Fruit fly (Drosophila melanogaster) whole organism, embryonic: ENCODE results near the gene mfr.

Experiments
- Abd-B ChIP-seq: fragments of 200-800 bp; sonication (Bioruptor generic); optimal IDR thresholded peaks from 2 replicates; lab custom pipeline; 2018; ENCODE audit warnings: missing biosample characterization, mild to moderate bottlenecking, missing genetic modification characterization, moderate library complexity
- Antp ChIP-seq: fragments of 200-800 bp; sonication (Bioruptor generic); optimal IDR thresholded peaks from 3 replicates; lab custom pipeline; 2016; ENCODE audit warnings: missing biosample characterization, missing genetic modification characterization
- CG10366 ChIP-seq: fragments of 200-800 bp; sonication (Bioruptor generic); IDR thresholded peaks from 2 replicates; pipeline ENCODE4 v1.3.6; 2022; ENCODE audit warnings: missing biosample characterization, missing genetic modification characterization
- CG12071 ChIP-seq: fragments of 200-800 bp; sonication (Bioruptor generic); optimal IDR thresholded peaks from 3 replicates; lab custom pipeline; 2018; ENCODE audit warnings: missing biosample characterization, mild to moderate bottlenecking, missing genetic modification characterization
- CG12299 ChIP-seq: fragments of 200-800 bp; sonication (Bioruptor generic); optimal IDR thresholded peaks from 2 replicates; lab custom pipeline; 2018; ENCODE audit warnings: missing biosample characterization, mild to moderate bottlenecking, missing genetic modification characterization
- CG12659 ChIP-seq: fragments of 200-800 bp; sonication (Bioruptor generic); optimal IDR thresholded peaks from 3 replicates; lab custom pipeline; 2017; ENCODE audit warnings: mild to moderate bottlenecking, missing biosample characterization, missing genetic modification reagents, missing genetic modification characterization
- CG14050 ChIP-seq: fragments of 200-800 bp; sonication (Bioruptor generic); IDR thresholded peaks from 3 replicates; pipeline ENCODE4 v1.3.6; 2022; ENCODE audit warnings: missing biosample characterization, missing genetic modification characterization
- CG15269 ChIP-seq: fragments of 200-800 bp; sonication (Bioruptor generic); optimal IDR thresholded peaks from 2 replicates; lab custom pipeline; 2018; ENCODE audit warnings: missing biosample characterization, mild to moderate bottlenecking, missing genetic modification characterization, moderate library complexity
- CG15601 ChIP-seq: fragments of 200-800 bp; sonication (Bioruptor generic); optimal IDR thresholded peaks from 3 replicates; lab custom pipeline; 2019; ENCODE audit warnings: missing biosample characterization, mild to moderate bottlenecking, missing genetic modification characterization, moderate library complexity
- CG1603 ChIP-seq: fragments of 200-800 bp; sonication (Bioruptor generic); optimal IDR thresholded peaks from 2 replicates; lab custom pipeline; 2019; ENCODE audit warnings: missing biosample characterization, mild to moderate bottlenecking, missing genetic modification characterization, moderate library complexity
- CG16813 ChIP-seq: fragments of 200-800 bp; sonication (Bioruptor generic); IDR thresholded peaks from 3 replicates; pipeline ENCODE4 v1.3.6; 2022; ENCODE audit warnings: missing biosample characterization, missing genetic modification characterization; ENCODE audit not compliant: partially characterized antibody
- CG17328 ChIP-seq: fragments of 200-800 bp; sonication (Bioruptor generic); IDR thresholded peaks from 2 replicates; pipeline ENCODE4 v1.3.6; 2022; ENCODE audit warnings: missing biosample characterization, missing genetic modification characterization
- CG17361 ChIP-seq: fragments of 200-800 bp; sonication (Bioruptor generic); IDR thresholded peaks from 3 replicates; pipeline ENCODE4 v1.3.6; 2022; ENCODE audit warnings: missing biosample characterization, missing genetic modification characterization
- CG17612 ChIP-seq: fragments of 200-800 bp; sonication (Bioruptor generic); IDR thresholded peaks from 2 replicates; pipeline ENCODE4 v1.3.6; 2022; ENCODE audit warnings: missing biosample characterization, missing genetic modification characterization
- CG18476 ChIP-seq: fragments of 200-800 bp; sonication (Bioruptor generic); optimal IDR thresholded peaks from 2 replicates; lab custom pipeline; 2016; ENCODE audit warnings: missing biosample characterization, mild to moderate bottlenecking, missing genetic modification characterization
- CG30020 ChIP-seq: fragments of 200-800 bp; optimal IDR thresholded peaks from 2 replicates; lab custom pipeline; 2019; ENCODE audit warnings: missing biosample characterization, mild to moderate bottlenecking, missing genetic modification characterization, moderate library complexity
- CG33213 ChIP-seq: fragments of 200-800 bp; sonication (Bioruptor generic); optimal IDR thresholded peaks from 3 replicates; lab custom pipeline; 2016; ENCODE audit warnings: missing biosample characterization, missing genetic modification characterization
- CG4730 ChIP-seq: fragments of 200-800 bp; sonication (Bioruptor generic); IDR thresholded peaks from 2 replicates; pipeline ENCODE4 v1.3.6; 2022; ENCODE audit warnings: missing biosample characterization, missing genetic modification characterization
- CG4854 ChIP-seq: fragments of 200-800 bp; sonication (Bioruptor generic); optimal IDR thresholded peaks from 2 replicates; lab custom pipeline; 2016; ENCODE audit warnings: missing biosample characterization, missing genetic modification characterization, inconsistent platforms
- CG7271 ChIP-seq: fragments of 200-800 bp; sonication (Bioruptor generic); optimal IDR thresholded peaks from 2 replicates; lab custom pipeline; 2018; ENCODE audit warnings: missing biosample characterization, mild to moderate bottlenecking, missing genetic modification characterization, moderate library complexity
- CG8478 ChIP-seq: fragments of >200 bp; optimal IDR thresholded peaks from 2 replicates; lab custom pipeline; 2018
- CG9609 ChIP-seq: fragments of 200-800 bp; sonication (Bioruptor generic); optimal IDR thresholded peaks from 3 replicates; lab custom pipeline; 2016; ENCODE audit warnings: missing biosample characterization, missing genetic modification characterization
- D19A ChIP-seq: fragments of 200-800 bp; optimal IDR thresholded peaks from 3 replicates; lab custom pipeline; 2019; ENCODE audit warnings: missing biosample characterization, mild to moderate bottlenecking, missing genetic modification characterization, moderate library complexity
- Dfd ChIP-seq, 2 experiments: fragments of >200 bp; optimal IDR thresholded peaks; 2 replicates each; lab custom pipeline; 2017; ENCODE audit warnings: missing biosample characterization in 2 of 2, missing genetic modification characterization in 2 of 2
- Ets97D ChIP-seq: fragments of 200-800 bp; sonication (Bioruptor generic); optimal IDR thresholded peaks from 3 replicates; lab custom pipeline; 2016; ENCODE audit warnings: missing biosample characterization, missing genetic modification characterization
- Hand ChIP-seq: fragments of 200-800 bp; sonication (Bioruptor generic); optimal IDR thresholded peaks from 2 replicates; lab custom pipeline; 2017; ENCODE audit warnings: mild to moderate bottlenecking, missing biosample characterization, missing genetic modification reagents, missing genetic modification characterization
- Hmr ChIP-seq: fragments of 200-800 bp; sonication (Bioruptor generic); optimal IDR thresholded peaks from 3 replicates; lab custom pipeline; 2017; ENCODE audit warnings: mild to moderate bottlenecking, missing biosample characterization, missing genetic modification reagents, missing genetic modification characterization
- Hr39 ChIP-seq: fragments of >200 bp; optimal IDR thresholded peaks from 2 replicates; lab custom pipeline; 2017
- MBD-R2 ChIP-seq: fragments of 200-800 bp; sonication (Bioruptor generic); IDR thresholded peaks from 2 replicates; pipeline ENCODE4 v1.3.6; 2022; ENCODE audit warnings: missing biosample characterization, missing genetic modification characterization
- Meics ChIP-seq: fragments of 200-800 bp; sonication (Bioruptor generic); optimal IDR thresholded peaks from 2 replicates; lab custom pipeline; 2017; ENCODE audit warnings: missing biosample characterization, mild to moderate bottlenecking, missing genetic modification characterization
- Myb ChIP-seq: fragments of 200-800 bp; sonication (Bioruptor generic); optimal IDR thresholded peaks from 2 replicates; lab custom pipeline; 2016; ENCODE audit warnings: missing biosample characterization, missing genetic modification characterization
- Side ChIP-seq: fragments of 200-800 bp; sonication (Bioruptor generic); optimal IDR thresholded peaks from 2 replicates; lab custom pipeline; 2016; ENCODE audit warnings: missing biosample characterization, missing genetic modification characterization
- Stat92E ChIP-seq, 3 experiments: fragments of >200 bp in 2 of 3; fragments of 200-800 bp in 1 of 3; sonication (Bioruptor generic) in 1 of 3; optimal IDR thresholded peaks; 2 replicates each; lab custom pipeline; 2017 to 2019; ENCODE audit warnings: missing biosample characterization in 3 of 3, missing genetic modification characterization in 3 of 3, mild to moderate bottlenecking in 1 of 3, moderate library complexity in 1 of 3
- aop ChIP-seq: fragments of 200-800 bp; sonication (Bioruptor generic); IDR thresholded peaks from 2 replicates; pipeline ENCODE4 v1.3.6; 2022; ENCODE audit warnings: missing biosample characterization, missing genetic modification characterization
- ara ChIP-seq: fragments of 200-800 bp; sonication (Bioruptor generic); IDR thresholded peaks from 2 replicates; pipeline ENCODE4 v1.3.6; 2022; ENCODE audit warnings: missing biosample characterization, missing genetic modification characterization
- bowl ChIP-seq: fragments of 200-800 bp; sonication (Bioruptor generic); IDR thresholded peaks from 2 replicates; pipeline ENCODE4 v1.3.6; 2022; ENCODE audit warnings: missing biosample characterization, missing genetic modification characterization
- emc ChIP-seq: fragments of 200-800 bp; sonication (Bioruptor generic); optimal IDR thresholded peaks from 2 replicates; lab custom pipeline; 2016; ENCODE audit warnings: missing biosample characterization, missing genetic modification characterization
- h ChIP-seq: fragments of >200 bp; optimal IDR thresholded peaks from 2 replicates; lab custom pipeline; 2017
- hbn ChIP-seq: fragments of 200-800 bp; sonication (Bioruptor generic); IDR thresholded peaks from 2 replicates; pipeline ENCODE4 v1.3.6; 2022; ENCODE audit warnings: missing biosample characterization, missing genetic modification characterization; ENCODE audit not compliant: partially characterized antibody
- otp ChIP-seq: fragments of 200-800 bp; sonication (Bioruptor generic); IDR thresholded peaks from 3 replicates; pipeline ENCODE4, ENCODE4 v1.3.6; 2022; ENCODE audit warnings: missing biosample characterization, missing genetic modification characterization
- pnt ChIP-seq: fragments of 200-800 bp; sonication (Bioruptor generic); optimal IDR thresholded peaks from 3 replicates; lab custom pipeline; 2016; ENCODE audit warnings: missing biosample characterization, missing genetic modification characterization
- prd ChIP-seq, 3 experiments: fragments of >200 bp in 2 of 3; fragments of 200-800 bp in 1 of 3; sonication (Bioruptor generic) in 1 of 3; optimal IDR thresholded peaks in 2 of 3; IDR thresholded peaks in 1 of 3; 2 replicates in 2 of 3; 3 replicates in 1 of 3; pipeline versions ENCODE4 v1.3.6 to Lab custom; 2017 to 2022; ENCODE audit warnings: missing biosample characterization in 1 of 3, missing genetic modification characterization in 1 of 3
- pum ChIP-seq: fragments of 200-800 bp; sonication (Bioruptor generic); optimal IDR thresholded peaks from 2 replicates; lab custom pipeline; 2016; ENCODE audit warnings: missing biosample characterization, missing genetic modification characterization
- run ChIP-seq: fragments of 200-800 bp; sonication (Bioruptor generic); optimal IDR thresholded peaks from 3 replicates; lab custom pipeline; 2018; ENCODE audit warnings: missing biosample characterization, mild to moderate bottlenecking, missing genetic modification characterization
- sens ChIP-seq: fragments of 200-800 bp; sonication (Bioruptor generic); peaks from one replicate; lab custom pipeline; 2016; ENCODE audit warnings: missing biosample characterization, missing genetic modification characterization
- sima ChIP-seq: fragments of 200-800 bp; sonication (Bioruptor generic); optimal IDR thresholded peaks from 2 replicates; lab custom pipeline; 2016; ENCODE audit warnings: missing biosample characterization, missing genetic modification characterization
- sna ChIP-seq: fragments of 200-800 bp; sonication (Bioruptor generic); IDR thresholded peaks from 2 replicates; pipeline ENCODE4 v1.3.6; 2022; ENCODE audit warnings: missing biosample characterization, missing genetic modification characterization; ENCODE audit not compliant: partially characterized antibody
- tna ChIP-seq: fragments of 200-800 bp; sonication (Bioruptor generic); IDR thresholded peaks from 2 replicates; pipeline ENCODE4 v1.3.6; 2022; ENCODE audit warnings: missing biosample characterization, missing genetic modification characterization; ENCODE audit not compliant: partially characterized antibody
- vfl ChIP-seq: fragments of 200-800 bp; sonication (Bioruptor generic); optimal IDR thresholded peaks from 2 replicates; lab custom pipeline; 2016; ENCODE audit warnings: missing biosample characterization, missing genetic modification characterization
- zf30C ChIP-seq: fragments of 200-800 bp; sonication (Bioruptor generic); optimal IDR thresholded peaks from 3 replicates; lab custom pipeline; 2018; ENCODE audit warnings: missing biosample characterization, mild to moderate bottlenecking, missing genetic modification characterization
- zfh1 ChIP-seq: fragments of 200-800 bp; sonication (Bioruptor generic); IDR thresholded peaks from 3 replicates; pipeline ENCODE4 v1.3.6; 2022; ENCODE audit warnings: missing biosample characterization, missing genetic modification characterization
- zfh2 ChIP-seq: fragments of 200-800 bp; sonication (Bioruptor generic); optimal IDR thresholded peaks from 2 replicates; lab custom pipeline; 2016; ENCODE audit warnings: missing biosample characterization, missing genetic modification characterization

Gene mfr

dm6 chr3L:8865185-8865584, 47.3 kb downstream of the mfr start (continued):
- TF ChIP-seq CG15269 (peak; percentile 34), run (no peak), prd (optimal IDR thresholded peaks at IDR 0.05; lab: Kevin White, UChicago) (no peak), prd (GFP tag; IDR thresholded peaks at IDR 0.05; lab: Robert Waterston, UW) (peak; percentile 47; the same call in 2 of the 3 replicates), Hmr (GFP tag; lab: Kevin White, UChicago) (no peak), CG30020 (no peak), CG17328 (GFP tag; lab: Robert Waterston, UW) (no peak), CG17612 (GFP tag; lab: Robert Waterston, UW) (no peak), Abd-B (GFP tag; lab: Kevin White, UChicago) (no peak), Hr39 (no peak), CG10366 (GFP tag; lab: Robert Waterston, UW) (no peak), pnt (GFP tag; lab: Kevin White, UChicago) (no peak), Dfd (GFP tag; optimal IDR thresholded peaks at IDR 0.05; lab: Kevin White, UChicago) (no peak), otp (GFP tag; lab: Robert Waterston, UW) (0 out of 3 replicates have a peak, but pooled peaks have one; percentile 17), sima (no peak), CG4854 (GFP tag; lab: Kevin White, UChicago) (no peak), CG33213 (GFP tag; lab: Kevin White, UChicago) (no peak), zfh1 (GFP tag; lab: Robert Waterston, UW) (no peak), hbn (no peak), CG12071 (GFP tag; lab: Kevin White, UChicago) (peak; percentile 12), Meics (no peak), CG12659 (GFP tag; lab: Kevin White, UChicago) (no peak), tna (no peak), Myb (no peak), CG16813 (GFP tag; lab: Robert Waterston, UW) (no peak), aop (GFP tag; lab: Robert Waterston, UW) (no peak), bowl (GFP tag; lab: Robert Waterston, UW) (no peak), Side (GFP tag; lab: Kevin White, UChicago) (no peak), zf30C (no peak), CG9609 (no peak), CG12299 (tag; lab: Kevin White, UChicago) (no peak), Antp (GFP tag; lab: Kevin White, UChicago) (peak; percentile 14), CG4730 (GFP tag; lab: Robert Waterston, UW) (0 out of 2 replicates have a peak, but pooled peaks have one; percentile 26), zfh2 (no peak), MBD-R2 (GFP tag; lab: Robert Waterston, UW) (no peak), CG18476 (no peak), vfl (GFP tag; lab: Kevin White, UChicago) (no peak), sna (GFP tag; lab: Robert Waterston, UW) (no peak), CG15601 (tag; lab: Kevin White, UChicago) (no peak), D19A (tag; lab: Kevin White, UChicago) (no peak), ara (peak; percentile 33; the same call in 1 of the 2 replicates), CG1603 (peak; percentile 51), emc (no peak), h (no peak), pum (GFP tag; lab: Kevin White, UChicago) (no peak), CG17361 (GFP tag; lab: Robert Waterston, UW) (no peak), Stat92E (GFP tag; optimal IDR thresholded peaks at IDR 0.05; lab: Kevin White, UChicago) (no peak), Hand (GFP tag; lab: Kevin White, UChicago) (no peak), Ets97D (GFP tag; lab: Kevin White, UChicago) (no peak), sens (GFP tag; lab: Kevin White, UChicago) (peak; percentile 72), CG7271 (tag; lab: Kevin White, UChicago) (no peak), CG14050 (GFP tag; lab: Robert Waterston, UW) (peak; percentile 13; the same call in 1 of the 3 replicates), CG8478 (lab: Kevin White, UChicago) (no peak)
